Worm (Caenorhabditis elegans) whole organism, early embryonic: Measurements from ENCODE around the gene C39D10.1.
A peak's percentile ranks its signal among the peaks of the same experiment; 100 is the strongest.

ENCODE experiments used
- B0310.2 ChIP-seq: sonication (generic microtip); optimal IDR thresholded peaks from 2 replicates; lab custom pipeline; 2016; ENCODE audit warnings: mild to moderate bottlenecking, missing genetic modification characterization, missing compliant biosample characterization
- F13C5.2 ChIP-seq: sonication (generic microtip); optimal IDR thresholded peaks from 2 replicates; lab custom pipeline; 2017; ENCODE audit warnings: mild to moderate bottlenecking, missing genetic modification characterization, inconsistent platforms, missing compliant biosample characterization
- aly-1 ChIP-seq: sonication (generic microtip); optimal IDR thresholded peaks from 2 replicates; lab custom pipeline; 2016; ENCODE audit warnings: missing genetic modification characterization, missing compliant biosample characterization
- ama-1 ChIP-seq: fragments of 150-350 bp; optimal IDR thresholded peaks from 2 replicates; lab custom pipeline; 2014
- ceh-13 ChIP-seq: fragments of 200-800 bp; sonication (Bioruptor generic); optimal IDR thresholded peaks from 2 replicates; lab custom pipeline; 2018; ENCODE audit warnings: mild to moderate bottlenecking, missing genetic modification characterization, missing compliant biosample characterization
- ceh-36 ChIP-seq: sonication (generic microtip); optimal IDR thresholded peaks from 2 replicates; lab custom pipeline; 2016; ENCODE audit warnings: missing genetic modification characterization, inconsistent platforms, missing compliant biosample characterization
- ets-7 ChIP-seq: sonication (generic microtip); optimal IDR thresholded peaks from 2 replicates; lab custom pipeline; 2016; ENCODE audit warnings: missing genotype, missing genetic modification characterization, missing compliant biosample characterization
- flt-1 ChIP-seq: fragments of 200-800 bp; sonication (Bioruptor generic); IDR thresholded peaks from 2 replicates; pipeline ENCODE4 v1.3.6; 2022; ENCODE audit warnings: missing genetic modification characterization, missing compliant biosample characterization
- hmbx-1 ChIP-seq: sonication (generic microtip); optimal IDR thresholded peaks from 2 replicates; lab custom pipeline; 2016; ENCODE audit warnings: mild to moderate bottlenecking, missing genetic modification characterization, missing compliant biosample characterization
- hmg-4 ChIP-seq: fragments of 200-800 bp; sonication (Bioruptor generic); optimal IDR thresholded peaks from 2 replicates; lab custom pipeline; 2018; ENCODE audit warnings: mild to moderate bottlenecking, missing genetic modification characterization, missing compliant biosample characterization
- hnd-1 ChIP-seq: sonication (generic microtip); optimal IDR thresholded peaks from 2 replicates; lab custom pipeline; 2016; ENCODE audit warnings: missing genetic modification characterization, missing compliant biosample characterization
- pes-1 ChIP-seq: fragments of 200-800 bp; sonication (Bioruptor generic); IDR thresholded peaks from 2 replicates; pipeline ENCODE4 v1.3.6; 2022; ENCODE audit warnings: missing genetic modification reagents, missing genetic modification characterization, missing compliant biosample characterization
- scrt-1 ChIP-seq: fragments of 200-800 bp; sonication (Bioruptor generic); IDR thresholded peaks from 2 replicates; pipeline ENCODE4 v1.3.6; 2022; ENCODE audit warnings: missing genetic modification characterization, missing compliant biosample characterization
- sea-1 ChIP-seq: fragments of 200-800 bp; sonication (Bioruptor generic); conservative IDR thresholded peaks from 2 replicates; pipeline ENCODE4 v1.3.6; 2022; ENCODE audit warnings: missing genetic modification characterization, missing compliant biosample characterization
- tbx-11 ChIP-seq: fragments of 200-800 bp; sonication (Bioruptor generic); IDR thresholded peaks from 2 replicates; pipeline ENCODE4 v1.3.6; 2022; ENCODE audit warnings: missing genetic modification characterization, missing compliant biosample characterization
- tbx-37 ChIP-seq: fragments of 200-800 bp; sonication (Bioruptor generic); conservative IDR thresholded peaks from 2 replicates; pipeline ENCODE4 v1.3.6; 2022; ENCODE audit warnings: missing genetic modification reagents, missing genetic modification characterization, missing compliant biosample characterization
- tra-4 ChIP-seq: sonication (generic microtip); optimal IDR thresholded peaks from 2 replicates; lab custom pipeline; 2017; ENCODE audit warnings: missing genetic modification characterization, missing compliant biosample characterization

Gene C39D10.1

DNA sequence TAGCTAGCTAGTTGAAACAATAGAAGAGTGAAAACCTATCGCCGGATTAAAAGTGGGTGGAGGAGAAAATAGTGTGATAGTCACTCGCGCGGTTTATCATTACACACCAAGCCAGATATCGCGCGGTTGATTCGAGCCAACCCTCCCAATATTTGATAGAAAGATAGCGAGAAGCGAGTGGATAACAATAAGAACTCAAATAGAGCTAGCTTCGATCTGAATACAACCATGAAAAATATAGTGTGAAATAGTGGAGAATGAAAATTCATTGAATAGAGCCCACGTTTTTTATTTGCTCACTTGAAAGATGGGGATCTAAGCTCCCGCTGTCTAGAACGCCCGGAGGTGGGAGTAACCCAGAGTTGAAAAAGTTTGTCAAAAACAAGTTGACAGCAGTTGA is 38.2 kb downstream of the C39D10.1 start, which contains the start of gene tnt-3:
Gene tnt-3, minus strand, starts transcription at position 101 of the 400 bp plus-strand sequence.
- no peak for TF ChIP-seq ama-1 (lab: Kevin White, UChicago)
- no peak for TF ChIP-seq tbx-11
- TF ChIP-seq aly-1 (tag; lab: Kevin White, UChicago): no peak
- TF ChIP-seq B0310.2 (tag; lab: Kevin White, UChicago): no peak
- TF ChIP-seq pes-1 (GFP tag; lab: Robert Waterston, UW): no peak
- no peak for TF ChIP-seq hmg-4
- TF ChIP-seq scrt-1 (GFP tag; lab: Robert Waterston, UW): no peak
- TF ChIP-seq sea-1 (GFP tag; lab: Robert Waterston, UW): no peak
- no peak for TF ChIP-seq ets-7
- TF ChIP-seq ceh-36 (tag; lab: Kevin White, UChicago): no peak
- no peak for TF ChIP-seq tbx-37 (GFP tag; lab: Robert Waterston, UW)
- TF ChIP-seq hnd-1 (tag; lab: Kevin White, UChicago): no peak
- TF ChIP-seq ceh-13: no peak
- no peak for TF ChIP-seq flt-1
- TF ChIP-seq hmbx-1 (tag; lab: Kevin White, UChicago): no peak
- TF ChIP-seq tra-4 (tag; lab: Kevin White, UChicago): no peak
- no peak for TF ChIP-seq F13C5.2 (tag; lab: Kevin White, UChicago)

DNA sequence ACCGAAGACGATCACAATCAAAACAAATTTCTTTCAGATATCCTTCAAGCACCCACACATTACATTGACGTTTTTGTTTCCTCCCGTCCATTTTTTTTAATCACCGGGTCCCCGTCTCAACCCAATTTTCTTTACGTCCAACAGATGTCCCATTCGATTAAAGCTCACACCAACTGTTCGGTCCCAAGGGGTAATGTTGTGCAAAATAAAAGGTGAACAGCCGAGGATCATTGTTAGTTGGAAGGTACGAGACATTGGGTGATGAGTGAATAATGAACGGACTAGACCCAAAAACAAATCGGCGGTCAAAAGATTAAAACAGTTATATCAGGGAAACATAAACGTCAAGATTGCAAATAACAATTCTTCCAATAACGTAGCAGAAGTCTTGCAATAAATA is 38.7 kb downstream of the C39D10.1 start:
- TF ChIP-seq tbx-37 (GFP tag; lab: Robert Waterston, UW) (no peak), sea-1 (GFP tag; lab: Robert Waterston, UW) (no peak), hmbx-1 (tag; lab: Kevin White, UChicago) (no peak), ama-1 (lab: Kevin White, UChicago) (no peak), flt-1 (no peak), tbx-11 (no peak), B0310.2 (tag; lab: Kevin White, UChicago) (no peak), ceh-13 (no peak), F13C5.2 (tag; lab: Kevin White, UChicago) (no peak)

DNA sequence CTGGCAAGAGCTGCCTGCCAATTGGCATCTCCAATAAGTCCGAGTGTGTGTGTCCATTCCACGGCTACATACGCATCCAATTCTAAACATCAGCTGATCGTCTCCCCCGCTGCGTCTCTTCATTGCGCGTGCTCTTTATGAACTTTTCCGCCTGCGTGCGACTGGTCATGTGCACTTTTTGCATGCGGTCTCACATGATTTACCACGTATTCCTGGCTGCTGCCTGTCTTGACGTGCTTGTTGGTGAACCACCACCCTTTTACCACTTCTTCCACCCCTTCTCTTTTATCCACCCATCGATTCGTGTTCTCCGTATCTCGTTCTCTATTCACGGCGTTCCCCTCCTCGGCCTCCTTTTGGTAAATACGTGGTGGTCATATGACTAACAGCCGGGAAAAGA is 44.8 kb downstream of the C39D10.1 start:
- TF ChIP-seq F13C5.2 (tag; lab: Kevin White, UChicago) (peak; percentile 81), hnd-1 (tag; lab: Kevin White, UChicago) (no peak), aly-1 (tag; lab: Kevin White, UChicago) (no peak), B0310.2 (tag; lab: Kevin White, UChicago) (peak; percentile 41), pes-1 (GFP tag; lab: Robert Waterston, UW) (no peak), hmbx-1 (tag; lab: Kevin White, UChicago) (no peak), ets-7 (no peak), tra-4 (tag; lab: Kevin White, UChicago) (no peak), scrt-1 (GFP tag; lab: Robert Waterston, UW) (peak; percentile 70), tbx-11 (0 out of 2 replicates have a peak, but pooled peaks have one; percentile 45), tbx-37 (GFP tag; lab: Robert Waterston, UW) (no peak; the same call in 1 of the 2 replicates), sea-1 (GFP tag; lab: Robert Waterston, UW) (peak; percentile 61; the same call in 1 of the 2 replicates), flt-1 (no peak), ama-1 (lab: Kevin White, UChicago) (no peak), ceh-13 (no peak), hmg-4 (peak; percentile 93), ceh-36 (tag; lab: Kevin White, UChicago) (no peak)

DNA sequence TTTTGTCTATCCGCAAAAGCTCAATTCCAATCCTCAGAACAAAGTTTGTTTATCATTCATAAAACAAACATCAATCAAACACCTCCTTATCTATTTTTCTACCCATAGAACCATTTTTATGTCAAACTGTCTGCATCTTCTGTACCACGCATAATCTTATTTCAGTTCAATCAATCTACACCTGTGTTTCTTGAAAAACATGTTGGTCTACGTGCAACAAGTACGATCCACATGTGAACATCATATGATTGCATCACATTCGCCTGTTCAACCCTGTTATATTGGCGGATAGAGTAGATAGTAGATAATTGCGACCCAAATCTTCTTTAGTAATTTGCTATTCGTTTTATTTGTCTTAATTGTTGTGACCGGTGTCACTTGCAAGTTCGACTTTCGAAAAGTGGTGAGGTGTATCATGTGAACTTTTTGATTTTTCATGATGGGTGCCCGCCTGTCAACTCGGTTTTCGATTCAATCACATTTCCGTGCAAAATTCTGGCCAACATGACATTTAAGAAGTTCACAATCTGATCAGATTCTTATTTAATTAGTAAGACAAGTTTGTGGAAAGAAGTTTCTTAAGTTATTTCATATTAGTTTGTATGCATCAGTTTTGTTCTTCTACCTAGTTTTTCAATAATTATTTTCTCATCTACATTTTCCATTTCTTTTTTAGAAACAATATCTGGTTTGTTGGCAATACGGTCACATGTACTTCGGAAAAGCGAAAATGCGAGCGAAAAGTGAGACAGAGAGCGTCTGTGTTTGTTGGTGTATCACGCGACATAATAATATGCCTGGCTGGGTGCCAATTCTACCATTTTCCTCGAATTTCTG is 45.7 kb downstream of the C39D10.1 start:
- TF ChIP-seq B0310.2 (tag; lab: Kevin White, UChicago) (no peak), ama-1 (lab: Kevin White, UChicago) (no peak), ets-7 (no peak), hmg-4 (no peak), hmbx-1 (tag; lab: Kevin White, UChicago) (no peak), tbx-37 (GFP tag; lab: Robert Waterston, UW) (no peak), flt-1 (no peak), ceh-36 (tag; lab: Kevin White, UChicago) (no peak), aly-1 (tag; lab: Kevin White, UChicago) (no peak), tra-4 (tag; lab: Kevin White, UChicago) (no peak), hnd-1 (tag; lab: Kevin White, UChicago) (no peak), tbx-11 (no peak), F13C5.2 (tag; lab: Kevin White, UChicago) (no peak), sea-1 (GFP tag; lab: Robert Waterston, UW) (no peak), ceh-13 (no peak), pes-1 (GFP tag; lab: Robert Waterston, UW) (no peak), scrt-1 (GFP tag; lab: Robert Waterston, UW) (no peak)

DNA sequence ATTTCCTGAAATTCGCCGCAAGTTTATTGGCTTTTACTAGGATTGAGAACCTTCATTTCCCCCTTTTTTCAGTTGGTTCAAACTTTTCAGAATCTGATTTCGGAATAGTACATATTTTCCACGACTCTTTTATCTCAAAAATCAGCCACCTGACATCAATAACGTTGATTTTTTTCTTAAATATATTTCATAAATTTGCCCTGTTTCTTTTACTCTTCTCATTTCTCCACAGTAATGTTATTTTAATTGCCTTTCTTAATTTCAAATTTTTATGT is 46.2 kb downstream of the C39D10.1 start:
- TF ChIP-seq ceh-36 (tag; lab: Kevin White, UChicago) (no peak), ama-1 (lab: Kevin White, UChicago) (no peak), ets-7 (no peak), flt-1 (no peak), aly-1 (tag; lab: Kevin White, UChicago) (no peak), ceh-13 (no peak), hmg-4 (no peak), sea-1 (GFP tag; lab: Robert Waterston, UW) (no peak), tbx-11 (no peak)

DNA sequence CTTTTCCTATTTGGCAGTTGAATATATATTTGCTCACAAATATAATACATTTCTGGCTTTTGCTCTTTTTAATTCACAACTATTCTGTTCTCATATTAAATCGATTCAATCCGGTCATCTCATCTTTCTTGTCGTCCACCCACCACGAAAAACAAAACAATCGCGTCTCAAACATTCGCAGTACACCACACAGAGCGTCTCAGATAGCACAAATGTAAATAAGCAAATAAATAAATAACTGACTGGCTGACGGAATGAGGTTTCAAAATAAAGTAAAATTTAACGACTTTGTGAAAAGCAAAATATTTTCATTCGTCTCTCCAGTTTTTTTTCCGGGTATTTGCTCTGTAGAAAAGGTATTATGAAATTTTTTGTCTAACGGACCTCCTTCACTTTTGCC is 46.9 kb downstream of the C39D10.1 start:
- TF ChIP-seq pes-1 (GFP tag; lab: Robert Waterston, UW) (no peak), tbx-11 (no peak)

DNA sequence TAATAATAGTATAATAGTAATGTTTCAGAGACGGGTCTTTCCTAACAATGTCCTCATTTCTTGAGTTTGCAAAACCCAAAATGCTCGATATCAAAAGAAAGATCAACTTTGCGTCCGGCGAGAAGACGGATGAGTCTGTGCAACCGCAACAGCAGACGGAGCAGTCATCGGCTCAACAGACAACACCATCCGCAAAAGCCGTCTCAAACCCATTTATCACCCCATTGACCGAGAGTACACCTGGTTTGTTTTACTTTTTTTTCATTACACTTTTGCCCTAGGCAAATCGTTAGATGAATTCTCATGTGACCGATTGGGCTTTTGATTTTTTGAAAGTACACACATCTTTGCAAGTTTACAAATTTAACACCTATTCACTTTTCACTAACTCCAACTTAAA is 47.6 kb downstream of the C39D10.1 start, which contains the start of gene dct-1:
Gene dct-1, plus strand, starts transcription at position 27 of the 400 bp plus-strand sequence.
- TF ChIP-seq ama-1 (lab: Kevin White, UChicago) (no peak), hmbx-1 (tag; lab: Kevin White, UChicago) (no peak), B0310.2 (tag; lab: Kevin White, UChicago) (no peak), tbx-11 (no peak), scrt-1 (GFP tag; lab: Robert Waterston, UW) (no peak), hmg-4 (no peak), hnd-1 (tag; lab: Kevin White, UChicago) (no peak), ceh-13 (no peak), sea-1 (GFP tag; lab: Robert Waterston, UW) (no peak), ceh-36 (tag; lab: Kevin White, UChicago) (no peak), pes-1 (GFP tag; lab: Robert Waterston, UW) (no peak), flt-1 (no peak), tbx-37 (GFP tag; lab: Robert Waterston, UW) (no peak), tra-4 (tag; lab: Kevin White, UChicago) (no peak), F13C5.2 (tag; lab: Kevin White, UChicago) (no peak)
